Worm (Caenorhabditis elegans) whole organism, L1 larva: ENCODE results near the gene idpc-2.
"Not testable (repeated sequence)": the region's sequence is repeated elsewhere in the genome, so short reads cannot be mapped to it uniquely, and the experiment has no call there.

Experiments used
- ama-1 ChIP-seq: fragments of 150-350 bp; optimal IDR thresholded peaks from 2 replicates; lab custom pipeline; 2014
- blmp-1 ChIP-seq: fragments of 150-350 bp; optimal IDR thresholded peaks from 2 replicates; lab custom pipeline; 2014; ENCODE audit warnings: missing biosample characterization, missing genetic modification characterization
- ceh-63 ChIP-seq: fragments of 200-800 bp; sonication (Bioruptor generic); optimal IDR thresholded peaks from 2 replicates; lab custom pipeline; 2018; ENCODE audit warnings: mild to moderate bottlenecking, missing genetic modification characterization, missing compliant biosample characterization
- ces-1 ChIP-seq: fragments of 150-350 bp; optimal IDR thresholded peaks from 2 replicates; lab custom pipeline; 2014; ENCODE audit warnings: missing biosample characterization, missing genetic modification reagents, missing genetic modification characterization
- efl-1 ChIP-seq, 4 experiments: fragments of 150-350 bp; optimal IDR thresholded peaks in 3 of 4; peaks in 1 of 4; 1 replicate in 1 of 4; 2 replicates in 3 of 4; lab custom pipeline; 2014; ENCODE audit warnings: missing biosample characterization in 2 of 4, missing genetic modification characterization in 2 of 4, missing genetic modification reagents in 2 of 4
- egl-27 ChIP-seq, 2 experiments: fragments of 150-350 bp in 1 of 2; sonication (generic microtip); optimal IDR thresholded peaks; 3 replicates each; lab custom pipeline; 2017 to 2018; ENCODE audit warnings: missing biosample characterization in 2 of 2, missing genetic modification characterization in 2 of 2, missing genetic modification reagents in 2 of 2
- hlh-17 ChIP-seq: fragments of 200-800 bp; sonication (Bioruptor generic); optimal IDR thresholded peaks from 2 replicates; lab custom pipeline; 2018; ENCODE audit warnings: missing genetic modification characterization, mild to moderate bottlenecking, missing compliant biosample characterization, moderate library complexity, borderline replicate concordance
- nhr-237 ChIP-seq: fragments of 150-350 bp; optimal IDR thresholded peaks from 2 replicates; lab custom pipeline; 2014; ENCODE audit warnings: missing biosample characterization, missing genetic modification characterization
- nhr-47 ChIP-seq: sonication (generic microtip); optimal IDR thresholded peaks from 2 replicates; lab custom pipeline; 2016; ENCODE audit warnings: mild to moderate bottlenecking, missing genetic modification characterization, moderate library complexity, missing compliant biosample characterization
- nhr-71 ChIP-seq: sonication (generic microtip); optimal IDR thresholded peaks from 2 replicates; lab custom pipeline; 2016; ENCODE audit warnings: mild to moderate bottlenecking, missing genetic modification characterization, moderate library complexity, missing compliant biosample characterization
- skn-1 ChIP-seq: fragments of 150-350 bp; optimal IDR thresholded peaks from 2 replicates; lab custom pipeline; 2014; ENCODE audit warnings: missing biosample characterization, missing genetic modification characterization
- snu-23 ChIP-seq: sonication (generic microtip); optimal IDR thresholded peaks from 2 replicates; lab custom pipeline; 2016; ENCODE audit warnings: missing genetic modification characterization, missing compliant biosample characterization
- sox-4 ChIP-seq: sonication (generic microtip); optimal IDR thresholded peaks from 2 replicates; lab custom pipeline; 2016; ENCODE audit warnings: missing genetic modification characterization, missing compliant biosample characterization
- unc-62 ChIP-seq: fragments of 150-350 bp; optimal IDR thresholded peaks from 2 replicates; lab custom pipeline; 2014; ENCODE audit warnings: missing biosample characterization, missing genetic modification reagents, missing genetic modification characterization
- vab-15 ChIP-seq: sonication (generic microtip); optimal IDR thresholded peaks from 2 replicates; lab custom pipeline; 2017; ENCODE audit warnings: missing genotype, mild to moderate bottlenecking, missing genetic modification characterization, missing compliant biosample characterization
- xbp-1 ChIP-seq: sonication (generic microtip); optimal IDR thresholded peaks from 2 replicates; lab custom pipeline; 2016; ENCODE audit warnings: missing genetic modification characterization, missing compliant biosample characterization

The idpc-2 gene

DNA sequence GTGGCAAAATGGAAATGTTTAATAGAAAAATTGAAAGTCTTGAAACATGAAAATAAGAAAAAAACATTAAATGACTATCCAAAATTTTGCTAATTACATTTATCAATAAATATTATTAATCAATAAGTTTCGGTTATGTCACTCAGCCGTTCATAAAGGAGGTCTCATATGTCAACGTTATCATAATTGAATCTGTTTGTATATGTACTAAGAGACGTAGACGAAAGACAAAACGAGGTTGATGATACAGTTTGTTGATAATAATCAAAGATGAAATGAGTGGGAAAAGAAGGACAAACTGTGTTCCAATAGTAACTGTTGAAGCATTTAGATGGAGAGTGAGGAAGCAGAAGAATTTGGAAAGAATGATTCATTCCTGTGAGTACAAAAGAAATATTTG lies 34.2 kb downstream of the idpc-2 start:
- TF ChIP-seq unc-62 (GFP tag; lab: Kevin White, UChicago) (no peak), blmp-1 (tag; lab: Kevin White, UChicago) (peak; percentile 11), snu-23 (GFP tag; lab: Kevin White, UChicago) (no peak), skn-1 (tag; lab: Kevin White, UChicago) (no peak), nhr-47 (no peak), ceh-63 (GFP tag; lab: Kevin White, UChicago) (no peak)

DNA sequence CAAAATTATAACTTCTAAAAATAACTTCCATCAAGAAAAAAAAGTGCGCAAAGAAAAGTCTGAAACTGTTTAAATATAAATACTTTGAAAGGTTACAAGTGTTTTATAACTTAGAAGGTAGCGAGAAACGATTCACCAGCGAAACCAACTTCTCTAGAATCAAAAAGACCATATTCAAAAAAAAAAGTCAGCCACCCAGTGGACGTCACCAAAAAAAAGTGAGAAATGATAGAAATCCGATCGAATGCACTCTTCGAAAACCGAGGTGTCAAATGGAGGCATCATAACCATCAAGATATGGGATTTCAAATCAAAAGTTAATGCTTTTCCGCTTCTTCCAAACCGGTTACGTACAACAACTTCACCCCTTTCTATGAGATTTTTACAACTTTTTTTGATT lies 34.6 kb downstream of the idpc-2 start:
- TF ChIP-seq efl-1 (optimal IDR thresholded peaks at IDR 0.05; lab: Kevin White, UChicago) (no peak), efl-1 (GFP tag; optimal IDR thresholded peaks at IDR 0.05 in 1 of 2; lab: Kevin White, UChicago) (peak in 1 of 2 experiments; percentile 90), sox-4 (no peak), nhr-71 (tag; lab: Kevin White, UChicago) (no peak), ama-1 (lab: Kevin White, UChicago) (no peak), egl-27 (tag; optimal IDR thresholded peaks at IDR 0.05; lab: Kevin White, UChicago) (no peak), ces-1 (no peak)

DNA sequence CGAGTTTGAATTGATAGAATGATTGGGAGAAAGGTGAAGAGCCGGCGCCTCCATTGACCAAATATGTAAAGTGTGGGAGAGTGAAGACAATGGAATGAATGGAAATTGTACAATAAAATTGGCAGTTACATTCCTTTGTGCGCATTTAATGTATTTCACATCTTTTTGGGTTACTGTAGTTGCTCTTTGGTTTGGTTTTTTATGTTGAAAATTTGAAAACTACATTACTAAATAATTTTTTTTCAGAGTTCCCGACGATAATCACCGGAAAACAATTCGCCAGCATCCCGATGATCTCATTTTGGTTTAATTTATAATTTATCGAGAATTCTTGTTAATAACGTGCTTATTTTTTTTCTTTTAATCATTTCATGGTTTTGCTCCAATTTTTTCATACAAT lies 40.2 kb downstream of the idpc-2 start, which contains the start of gene C10B5.1:
C10B5.1 (plus strand) TSS at position 301 of the 400 bp plus-strand sequence.
- TF ChIP-seq nhr-237 (tag; lab: Kevin White, UChicago) (no peak), vab-15 (tag; lab: Kevin White, UChicago) (no peak), nhr-47 (no peak)

DNA sequence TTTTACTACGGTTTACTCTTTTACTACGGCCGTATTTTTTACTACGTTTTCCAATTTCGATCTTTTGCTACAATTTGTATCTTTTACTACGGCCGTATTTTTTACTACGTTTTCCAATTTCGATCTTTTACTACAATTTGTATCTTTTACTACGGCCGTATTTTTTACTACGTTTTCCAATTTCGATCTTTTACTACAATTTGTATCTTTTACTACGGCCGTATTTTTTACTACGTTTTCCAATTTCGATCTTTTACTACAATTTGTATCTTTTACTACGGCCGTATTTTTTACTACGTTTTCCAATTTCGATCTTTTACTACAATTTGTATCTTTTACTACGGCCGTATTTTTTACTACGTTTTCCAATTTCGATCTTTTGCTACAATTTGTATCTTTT lies 46.4 kb downstream of the idpc-2 start, which contains the start of gene F25G6.1:
F25G6.1 (plus strand) TSS at position 301 of the 400 bp plus-strand sequence.
- TF ChIP-seq xbp-1; hlh-17 (GFP tag; lab: Kevin White, UChicago); ceh-63 (GFP tag; lab: Kevin White, UChicago): not testable (repeated sequence)
